Fruit fly (Drosophila melanogaster) whole organism, prepupa: ENCODE data around the gene Vps39.

Experiments used
- Blimp-1 ChIP-seq: fragments of 200-800 bp; sonication (Bioruptor generic); optimal IDR thresholded peaks from 3 replicates; lab custom pipeline; 2017; ENCODE audit warnings: missing biosample characterization, missing genetic modification characterization, mild to moderate bottlenecking, moderate library complexity, missing genetic modification reagents
- CG11294 ChIP-seq: fragments of 200-800 bp; sonication (Bioruptor generic); IDR thresholded peaks from 2 replicates; pipeline ENCODE4 v1.3.6; 2022; ENCODE audit warnings: missing biosample characterization, missing genetic modification characterization
- CG31627 ChIP-seq: fragments of 200-800 bp; sonication (Bioruptor generic); optimal IDR thresholded peaks from 3 replicates; lab custom pipeline; 2016; ENCODE audit warnings: missing biosample characterization, missing genetic modification characterization
- CG32006 ChIP-seq: fragments of 200-800 bp; sonication (Bioruptor generic); optimal IDR thresholded peaks from 3 replicates; lab custom pipeline; 2017; ENCODE audit warnings: missing biosample characterization, mild to moderate bottlenecking, missing genetic modification characterization
- CG6163 ChIP-seq: fragments of 200-800 bp; sonication (Bioruptor generic); IDR thresholded peaks from 3 replicates; pipeline ENCODE4 v1.3.6; 2022; ENCODE audit warnings: missing biosample characterization, missing genetic modification characterization
- CG6808 ChIP-seq: fragments of 200-800 bp; sonication (Bioruptor generic); optimal IDR thresholded peaks from 3 replicates; lab custom pipeline; 2017; ENCODE audit warnings: missing biosample characterization, missing genetic modification characterization, mild to moderate bottlenecking, moderate library complexity, missing genetic modification reagents
- CG6854 ChIP-seq: fragments of 200-800 bp; sonication (Bioruptor generic); optimal IDR thresholded peaks from 2 replicates; lab custom pipeline; 2017; ENCODE audit warnings: missing biosample characterization, mild to moderate bottlenecking, missing genetic modification characterization
- CG7368 ChIP-seq: fragments of 200-800 bp; sonication (Bioruptor generic); optimal IDR thresholded peaks from 3 replicates; lab custom pipeline; 2016; ENCODE audit warnings: missing biosample characterization, missing genetic modification characterization
- CG8119 ChIP-seq: fragments of 200-800 bp; sonication (Bioruptor generic); IDR thresholded peaks from 3 replicates; pipeline ENCODE4 v1.3.6; 2022; ENCODE audit warnings: missing biosample characterization, missing genetic modification characterization
- CG8632 ChIP-seq: fragments of 200-800 bp; sonication (Bioruptor generic); optimal IDR thresholded peaks from 3 replicates; lab custom pipeline; 2016; ENCODE audit warnings: missing biosample characterization, missing genetic modification characterization
- CG9139 ChIP-seq: fragments of 200-800 bp; sonication (Bioruptor generic); optimal IDR thresholded peaks from 3 replicates; lab custom pipeline; 2017; ENCODE audit warnings: missing biosample characterization, mild to moderate bottlenecking, missing genetic modification characterization
- Eip75B ChIP-seq: fragments of 200-800 bp; sonication (Bioruptor generic); optimal IDR thresholded peaks from 3 replicates; lab custom pipeline; 2016; ENCODE audit warnings: missing biosample characterization, missing genetic modification characterization
- Eip78C ChIP-seq: fragments of 200-800 bp; sonication (Bioruptor generic); peaks from one replicate; lab custom pipeline; 2016; ENCODE audit warnings: missing biosample characterization, missing genetic modification characterization
- Eip93F ChIP-seq: fragments of 200-800 bp; sonication (Bioruptor generic); optimal IDR thresholded peaks from 2 replicates; lab custom pipeline; 2016; ENCODE audit warnings: missing biosample characterization, mild to moderate bottlenecking, missing genetic modification characterization
- Ets21C ChIP-seq: fragments of 200-800 bp; sonication (Bioruptor generic); optimal IDR thresholded peaks from 3 replicates; lab custom pipeline; 2016; ENCODE audit warnings: missing biosample characterization, missing genetic modification characterization
- Ets96B ChIP-seq: fragments of 200-800 bp; optimal IDR thresholded peaks from 2 replicates; lab custom pipeline; 2019; ENCODE audit warnings: missing biosample characterization, mild to moderate bottlenecking, missing genetic modification characterization, moderate library complexity
- Gug ChIP-seq: fragments of 200-800 bp; sonication (Bioruptor generic); IDR thresholded peaks from 2 replicates; pipeline ENCODE4 v1.3.6; 2022; ENCODE audit warnings: missing biosample characterization, missing genetic modification characterization
- Hr38 ChIP-seq: sonication (Bioruptor generic); optimal IDR thresholded peaks from 2 replicates; lab custom pipeline; 2016; ENCODE audit warnings: missing biosample characterization, missing genetic modification characterization
- Hr39 ChIP-seq: fragments of 200-800 bp; sonication (Bioruptor generic); optimal IDR thresholded peaks from 2 replicates; lab custom pipeline; 2016; ENCODE audit warnings: missing biosample characterization, missing genetic modification characterization
- Hr4 ChIP-seq: fragments of 200-800 bp; sonication (Bioruptor generic); optimal IDR thresholded peaks from 3 replicates; lab custom pipeline; 2016; ENCODE audit warnings: missing biosample characterization, missing genetic modification characterization
- Lpt ChIP-seq: fragments of 200-800 bp; sonication (Bioruptor generic); optimal IDR thresholded peaks from 3 replicates; lab custom pipeline; 2016; ENCODE audit warnings: missing biosample characterization, missing genetic modification characterization
- Met ChIP-seq: fragments of 200-800 bp; sonication (Bioruptor generic); optimal IDR thresholded peaks from 3 replicates; lab custom pipeline; 2016; ENCODE audit warnings: missing biosample characterization, missing genetic modification characterization
- OdsH ChIP-seq: fragments of 200-800 bp; sonication (Bioruptor generic); optimal IDR thresholded peaks from 3 replicates; lab custom pipeline; 2016; ENCODE audit warnings: missing biosample characterization, missing genetic modification characterization
- Smox ChIP-seq: fragments of 200-800 bp; sonication (Bioruptor generic); optimal IDR thresholded peaks from 3 replicates; lab custom pipeline; 2016; ENCODE audit warnings: missing biosample characterization, missing genetic modification characterization
- Sox102F ChIP-seq: fragments of 200-800 bp; sonication (Bioruptor generic); optimal IDR thresholded peaks from 2 replicates; lab custom pipeline; 2016; ENCODE audit warnings: missing biosample characterization, mild to moderate bottlenecking, missing genetic modification characterization
- Sox14 ChIP-seq: fragments of 200-800 bp; sonication (Bioruptor generic); optimal IDR thresholded peaks from 3 replicates; lab custom pipeline; 2016; ENCODE audit warnings: missing biosample characterization, missing genetic modification characterization
- Sox15 ChIP-seq: fragments of 200-800 bp; sonication (Bioruptor generic); optimal IDR thresholded peaks from 3 replicates; lab custom pipeline; 2016; ENCODE audit warnings: missing biosample characterization, missing genetic modification characterization
- achi ChIP-seq: fragments of 200-800 bp; sonication (Bioruptor generic); optimal IDR thresholded peaks from 3 replicates; lab custom pipeline; 2016; ENCODE audit warnings: missing biosample characterization, missing genetic modification characterization
- dac ChIP-seq: fragments of 200-800 bp; sonication (Bioruptor generic); optimal IDR thresholded peaks from 2 replicates; lab custom pipeline; 2017; ENCODE audit warnings: missing biosample characterization, mild to moderate bottlenecking, missing genetic modification characterization
- eg ChIP-seq: fragments of 200-800 bp; sonication (Bioruptor generic); IDR thresholded peaks from 3 replicates; pipeline ENCODE4 v1.3.6; 2022; ENCODE audit warnings: missing biosample characterization, missing genetic modification characterization
- esn ChIP-seq: fragments of 200-800 bp; sonication (Bioruptor generic); optimal IDR thresholded peaks from 2 replicates; lab custom pipeline; 2016; ENCODE audit warnings: missing biosample characterization, mild to moderate bottlenecking, missing genetic modification characterization, moderate library complexity
- fd59A ChIP-seq: fragments of 200-800 bp; sonication (Bioruptor generic); optimal IDR thresholded peaks from 2 replicates; lab custom pipeline; 2017; ENCODE audit warnings: missing biosample characterization, mild to moderate bottlenecking, missing genetic modification characterization, missing genetic modification reagents
- fd85E ChIP-seq: fragments of 200-800 bp; sonication (Bioruptor generic); optimal IDR thresholded peaks from 3 replicates; lab custom pipeline; 2016; ENCODE audit warnings: missing biosample characterization, missing genetic modification characterization
- lz ChIP-seq: fragments of 200-800 bp; sonication (Bioruptor generic); optimal IDR thresholded peaks from 3 replicates; lab custom pipeline; 2016; ENCODE audit warnings: missing biosample characterization, missing genetic modification characterization
- net ChIP-seq: fragments of 200-800 bp; sonication (Bioruptor generic); optimal IDR thresholded peaks from 3 replicates; lab custom pipeline; 2016; ENCODE audit warnings: missing biosample characterization, missing genetic modification characterization
- spab ChIP-seq: fragments of 200-800 bp; sonication (Bioruptor generic); optimal IDR thresholded peaks from 2 replicates; lab custom pipeline; 2017; ENCODE audit warnings: missing biosample characterization, mild to moderate bottlenecking, missing genetic modification characterization, missing genetic modification reagents
- ss ChIP-seq, 2 experiments: fragments of 200-800 bp; sonication (Bioruptor generic); optimal IDR thresholded peaks; 2 replicates in 1 of 2; 3 replicates in 1 of 2; lab custom pipeline; 2017 to 2018; ENCODE audit warnings: mild to moderate bottlenecking in 2 of 2, missing biosample characterization in 2 of 2, missing genetic modification characterization in 2 of 2, moderate library complexity in 1 of 2
- svp ChIP-seq: fragments of 200-800 bp; sonication (Bioruptor generic); peaks from one replicate; lab custom pipeline; 2016; ENCODE audit warnings: missing biosample characterization, missing genetic modification characterization
- vri ChIP-seq: fragments of 200-800 bp; sonication (Bioruptor generic); optimal IDR thresholded peaks from 3 replicates; lab custom pipeline; 2016; ENCODE audit warnings: missing biosample characterization, mild to moderate bottlenecking, missing genetic modification characterization

Gene Vps39

DNA sequence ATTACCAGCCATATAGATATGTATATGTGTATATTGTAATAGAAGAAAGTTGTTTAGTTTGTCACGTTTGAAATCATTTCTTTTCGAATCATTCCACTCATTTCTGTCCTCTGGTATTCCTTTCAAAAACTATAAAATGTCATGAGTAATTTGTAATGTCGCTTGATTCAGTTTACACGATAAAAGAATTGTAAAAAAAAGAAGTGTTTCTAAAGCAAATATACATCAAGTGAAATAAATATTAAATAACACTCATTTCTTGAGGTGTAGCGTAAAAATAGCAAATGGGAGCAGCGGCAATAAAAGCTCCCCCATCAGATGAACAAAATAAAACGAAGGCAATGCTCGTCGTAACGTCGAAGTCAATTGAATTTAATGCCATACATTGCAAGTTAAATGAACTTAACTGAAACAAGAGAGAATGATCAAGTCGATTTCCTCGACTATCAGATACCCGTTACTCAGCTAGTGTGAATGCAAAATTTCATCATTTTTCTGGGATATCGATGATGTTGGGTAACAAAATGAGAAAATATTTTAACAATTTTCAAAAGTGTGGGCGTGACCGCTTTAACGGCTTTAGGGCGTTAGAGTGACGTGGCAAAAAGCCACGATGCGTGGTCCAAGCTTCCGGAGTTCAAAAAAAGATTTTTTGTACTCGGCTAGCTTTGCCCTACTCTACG lies 21.2 kb upstream of the Vps39 start (continued):
- TF ChIP-seq dac (GFP tag; lab: Kevin White, UChicago) (no peak), CG7368 (no peak), CG6808 (peak; percentile 52), Eip78C (peak; percentile 89), Eip93F (GFP tag; lab: Kevin White, UChicago) (no peak), CG11294 (GFP tag; lab: Robert Waterston, UW) (no peak), CG32006 (peak; percentile 65), lz (peak; percentile 18), CG9139 (GFP tag; lab: Kevin White, UChicago) (no peak), Eip75B (GFP tag; lab: Kevin White, UChicago) (peak; percentile 55), CG6854 (GFP tag; lab: Kevin White, UChicago) (no peak), CG6163 (GFP tag; lab: Robert Waterston, UW) (no peak), CG8119 (GFP tag; lab: Robert Waterston, UW) (peak; percentile 45; the same call in 2 of the 3 replicates), Smox (GFP tag; lab: Kevin White, UChicago) (peak; percentile 21), spab (no peak), Sox14 (peak; percentile 48), eg (GFP tag; lab: Robert Waterston, UW) (0 out of 3 replicates have a peak, but pooled peaks have one; percentile 18), Sox15 (no peak), fd85E (GFP tag; lab: Kevin White, UChicago) (no peak), CG8632 (GFP tag; lab: Kevin White, UChicago) (no peak), ss (GFP tag; optimal IDR thresholded peaks at IDR 0.05; lab: Kevin White, UChicago) (peak in 1 of 2 experiments; percentile 28), Hr4 (GFP tag; lab: Kevin White, UChicago) (peak; percentile 64)

DNA sequence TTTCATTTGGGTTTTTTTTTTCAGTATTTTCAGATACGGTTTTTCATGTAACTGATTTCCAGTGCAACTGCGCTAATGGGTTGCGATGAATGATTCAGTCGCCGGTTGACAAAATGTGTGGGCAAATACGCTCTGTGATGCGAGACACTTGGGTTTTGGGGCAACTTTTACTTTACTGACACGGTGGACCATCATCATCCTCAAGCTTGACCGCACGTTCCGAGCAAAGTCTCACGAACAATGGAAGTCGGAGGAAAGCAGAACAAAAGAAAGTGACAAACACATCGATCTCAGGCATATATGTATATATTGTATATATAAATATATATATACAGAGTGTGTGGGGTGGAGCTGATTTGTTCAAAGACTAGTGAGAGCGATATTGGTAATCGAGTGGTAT lies 20.2 kb upstream of the Vps39 start:
- no peak for TF ChIP-seq CG31627
- no peak for TF ChIP-seq Met
- peak; percentile 63 for TF ChIP-seq Eip78C
- TF ChIP-seq Sox102F = peak; percentile 9
- TF ChIP-seq CG9139 (GFP tag; lab: Kevin White, UChicago) = peak; percentile 58
- no peak for TF ChIP-seq Gug (GFP tag; lab: Robert Waterston, UW)
- no peak for TF ChIP-seq lz
- TF ChIP-seq Smox (GFP tag; lab: Kevin White, UChicago) = no peak
- TF ChIP-seq OdsH (GFP tag; lab: Kevin White, UChicago) = no peak
- TF ChIP-seq Hr39 (GFP tag; lab: Kevin White, UChicago) = no peak
- peak; percentile 46 for TF ChIP-seq Blimp-1 (GFP tag; lab: Kevin White, UChicago)
- no peak for TF ChIP-seq esn
- TF ChIP-seq vri (GFP tag; lab: Kevin White, UChicago) = no peak
- TF ChIP-seq ss (GFP tag; optimal IDR thresholded peaks at IDR 0.05; lab: Kevin White, UChicago) = peak in 1 of 2 experiments; percentile 49
- TF ChIP-seq CG7368 = no peak
- peak; percentile 23 for TF ChIP-seq CG6808
- TF ChIP-seq net (GFP tag; lab: Kevin White, UChicago) = no peak
- peak; percentile 34 for TF ChIP-seq svp
- TF ChIP-seq Sox14 = no peak
- TF ChIP-seq spab = no peak
- TF ChIP-seq achi (GFP tag; lab: Kevin White, UChicago) = no peak
- TF ChIP-seq Hr38 (GFP tag; lab: Kevin White, UChicago) = no peak
- no peak for TF ChIP-seq Lpt (GFP tag; lab: Kevin White, UChicago)
- TF ChIP-seq CG6163 (GFP tag; lab: Robert Waterston, UW) = 0 out of 3 replicates have a peak, but pooled peaks have one; percentile 10
- TF ChIP-seq Ets96B (tag; lab: Kevin White, UChicago) = no peak
- no peak for TF ChIP-seq fd59A (GFP tag; lab: Kevin White, UChicago)
- TF ChIP-seq Ets21C (GFP tag; lab: Kevin White, UChicago) = no peak
